Fruit fly (Drosophila melanogaster) whole organism, embryonic: ENCODE results near the gene Hrd3.

ENCODE experiments used
- CG10267 ChIP-seq: fragments of 200-800 bp; sonication (Bioruptor generic); optimal IDR thresholded peaks from 2 replicates; lab custom pipeline; 2018; ENCODE audit warnings: missing biosample characterization, mild to moderate bottlenecking, missing genetic modification characterization, moderate library complexity
- CG10654 ChIP-seq: fragments of 200-800 bp; sonication (Bioruptor generic); optimal IDR thresholded peaks from 2 replicates; lab custom pipeline; 2016; ENCODE audit warnings: missing biosample characterization, missing genetic modification characterization
- CG11085 ChIP-seq: fragments of 200-800 bp; sonication (Bioruptor generic); IDR thresholded peaks from 2 replicates; pipeline ENCODE4 v1.3.6; 2022; ENCODE audit warnings: missing biosample characterization, missing genetic modification characterization
- CG12155 ChIP-seq: fragments of 200-800 bp; sonication (Bioruptor generic); optimal IDR thresholded peaks from 3 replicates; lab custom pipeline; 2016; ENCODE audit warnings: missing biosample characterization, missing genetic modification characterization
- CG13894 ChIP-seq: fragments of 200-800 bp; sonication (Bioruptor generic); optimal IDR thresholded peaks from 3 replicates; lab custom pipeline; 2018; ENCODE audit warnings: missing biosample characterization, mild to moderate bottlenecking, missing genetic modification characterization, moderate library complexity
- CG14710 ChIP-seq: fragments of 200-800 bp; sonication (Bioruptor generic); optimal IDR thresholded peaks from 3 replicates; lab custom pipeline; 2019; ENCODE audit warnings: missing biosample characterization, mild to moderate bottlenecking, missing genetic modification characterization, moderate library complexity
- CG14860 ChIP-seq: fragments of 200-800 bp; sonication (Bioruptor generic); IDR thresholded peaks from 3 replicates; pipeline ENCODE4 v1.3.6; 2022; ENCODE audit warnings: missing biosample characterization, missing genetic modification characterization; ENCODE audit not compliant: partially characterized antibody
- CG15479 ChIP-seq: fragments of 200-800 bp; sonication (Bioruptor generic); optimal IDR thresholded peaks from 3 replicates; lab custom pipeline; 2019; ENCODE audit warnings: missing biosample characterization, mild to moderate bottlenecking, missing genetic modification characterization, moderate library complexity
- CG16779 ChIP-seq: fragments of 200-800 bp; sonication (Bioruptor generic); IDR thresholded peaks from 2 replicates; pipeline ENCODE4 v1.3.6; 2022; ENCODE audit warnings: missing biosample characterization, missing genetic modification characterization
- CG2199 ChIP-seq: fragments of 200-800 bp; sonication (Bioruptor generic); IDR thresholded peaks from 3 replicates; pipeline ENCODE4 v1.3.6; 2022; ENCODE audit warnings: missing biosample characterization, missing genetic modification characterization
- CG2712 ChIP-seq: fragments of 200-800 bp; optimal IDR thresholded peaks from 3 replicates; lab custom pipeline; 2019; ENCODE audit warnings: missing biosample characterization, mild to moderate bottlenecking, missing genetic modification characterization, moderate library complexity
- CG31224 ChIP-seq: fragments of 200-800 bp; sonication (Bioruptor generic); IDR thresholded peaks from 2 replicates; pipeline ENCODE4 v1.3.6; 2022; ENCODE audit warnings: missing biosample characterization, missing genetic modification characterization
- CG31365 ChIP-seq: fragments of 200-800 bp; sonication (Bioruptor generic); optimal IDR thresholded peaks from 2 replicates; lab custom pipeline; 2018; ENCODE audit warnings: missing biosample characterization, mild to moderate bottlenecking, missing genetic modification characterization
- CG4282 ChIP-seq: fragments of 200-800 bp; sonication (Bioruptor generic); optimal IDR thresholded peaks from 2 replicates; lab custom pipeline; 2016; ENCODE audit warnings: missing biosample characterization, missing genetic modification characterization
- CG4328 ChIP-seq: fragments of 200-800 bp; sonication (Bioruptor generic); optimal IDR thresholded peaks from 3 replicates; lab custom pipeline; 2017; ENCODE audit warnings: missing biosample characterization, missing genetic modification reagents, missing genetic modification characterization
- CG5180 ChIP-seq: fragments of 200-800 bp; sonication (Bioruptor generic); optimal IDR thresholded peaks from 3 replicates; lab custom pipeline; 2017; ENCODE audit warnings: missing biosample characterization, missing genetic modification characterization, mild to moderate bottlenecking, moderate library complexity, missing genetic modification reagents
- CG7928 ChIP-seq: fragments of 200-800 bp; sonication (Bioruptor generic); optimal IDR thresholded peaks from 2 replicates; lab custom pipeline; 2017; ENCODE audit warnings: missing biosample characterization, mild to moderate bottlenecking, missing genetic modification characterization
- CG8281 ChIP-seq: fragments of 200-800 bp; sonication (Bioruptor generic); optimal IDR thresholded peaks from 2 replicates; lab custom pipeline; 2018; ENCODE audit warnings: missing biosample characterization, mild to moderate bottlenecking, missing genetic modification characterization, moderate library complexity
- CG8944 ChIP-seq: fragments of 200-800 bp; sonication (Bioruptor generic); optimal IDR thresholded peaks from 3 replicates; lab custom pipeline; 2016; ENCODE audit warnings: missing biosample characterization, missing genetic modification characterization
- Dek ChIP-seq: fragments of 200-800 bp; sonication (Bioruptor generic); optimal IDR thresholded peaks from 3 replicates; lab custom pipeline; 2019; ENCODE audit warnings: missing biosample characterization, mild to moderate bottlenecking, missing genetic modification characterization, moderate library complexity
- HLH3B ChIP-seq: fragments of 200-800 bp; sonication (Bioruptor generic); IDR thresholded peaks from 2 replicates; pipeline ENCODE4 v1.3.6; 2022; ENCODE audit warnings: missing biosample characterization, missing genetic modification characterization
- HLH54F ChIP-seq: fragments of 200-800 bp; sonication (Bioruptor generic); optimal IDR thresholded peaks from 3 replicates; lab custom pipeline; 2016; ENCODE audit warnings: missing biosample characterization, missing genetic modification characterization
- Hmr ChIP-seq: fragments of 200-800 bp; sonication (Bioruptor generic); optimal IDR thresholded peaks from 3 replicates; lab custom pipeline; 2017; ENCODE audit warnings: mild to moderate bottlenecking, missing biosample characterization, missing genetic modification reagents, missing genetic modification characterization
- Hmx ChIP-seq: fragments of 200-800 bp; sonication (Bioruptor generic); optimal IDR thresholded peaks from 2 replicates; lab custom pipeline; 2016; ENCODE audit warnings: missing biosample characterization, missing genetic modification characterization
- Hr39 ChIP-seq: fragments of >200 bp; optimal IDR thresholded peaks from 2 replicates; lab custom pipeline; 2017
- Max ChIP-seq: fragments of 200-800 bp; sonication (Bioruptor generic); optimal IDR thresholded peaks from 2 replicates; lab custom pipeline; 2016; ENCODE audit warnings: missing biosample characterization, mild to moderate bottlenecking, missing genetic modification characterization
- Neu2 ChIP-seq: fragments of 200-800 bp; sonication (Bioruptor generic); optimal IDR thresholded peaks from 3 replicates; lab custom pipeline; 2016; ENCODE audit warnings: missing biosample characterization, missing genetic modification characterization, borderline replicate concordance
- Stat92E ChIP-seq, 3 experiments: fragments of >200 bp in 2 of 3; fragments of 200-800 bp in 1 of 3; sonication (Bioruptor generic) in 1 of 3; optimal IDR thresholded peaks; 2 replicates each; lab custom pipeline; 2017 to 2019; ENCODE audit warnings: missing biosample characterization in 3 of 3, missing genetic modification characterization in 3 of 3, mild to moderate bottlenecking in 1 of 3, moderate library complexity in 1 of 3
- YL-1 ChIP-seq: fragments of 200-800 bp; sonication (Bioruptor generic); optimal IDR thresholded peaks from 3 replicates; lab custom pipeline; 2017; ENCODE audit warnings: missing biosample characterization, mild to moderate bottlenecking, missing genetic modification characterization
- ase ChIP-seq: fragments of 200-800 bp; sonication (Bioruptor generic); IDR thresholded peaks from 3 replicates; pipeline ENCODE4 v1.3.6; 2022; ENCODE audit warnings: missing biosample characterization, missing genetic modification characterization
- br ChIP-seq: fragments of >200 bp; optimal IDR thresholded peaks from 2 replicates; lab custom pipeline; 2017
- cwo ChIP-seq: fragments of 200-800 bp; sonication (Bioruptor generic); optimal IDR thresholded peaks from 3 replicates; lab custom pipeline; 2017; ENCODE audit warnings: missing biosample characterization, missing genetic modification characterization, mild to moderate bottlenecking, moderate library complexity, missing genetic modification reagents
- ftz-f1 ChIP-seq: fragments of 200-800 bp; sonication (Bioruptor generic); optimal IDR thresholded peaks from 2 replicates; lab custom pipeline; 2016; ENCODE audit warnings: missing biosample characterization, missing genetic modification characterization
- gcm ChIP-seq: fragments of 200-800 bp; sonication (Bioruptor generic); optimal IDR thresholded peaks from 2 replicates; lab custom pipeline; 2019; ENCODE audit warnings: missing biosample characterization, mild to moderate bottlenecking, missing genetic modification characterization, moderate library complexity
- gem ChIP-seq: fragments of 200-800 bp; sonication (Bioruptor generic); optimal IDR thresholded peaks from 2 replicates; lab custom pipeline; 2019; ENCODE audit warnings: missing biosample characterization, mild to moderate bottlenecking, missing genetic modification characterization, moderate library complexity
- gt ChIP-seq: fragments of 200-800 bp; sonication (Bioruptor generic); IDR thresholded peaks from 2 replicates; pipeline ENCODE4 v1.3.6; 2022; ENCODE audit warnings: missing biosample characterization, missing genetic modification characterization
- her ChIP-seq: fragments of 200-800 bp; sonication (Bioruptor generic); optimal IDR thresholded peaks from 2 replicates; lab custom pipeline; 2016; ENCODE audit warnings: missing biosample characterization, missing genetic modification characterization
- lov ChIP-seq, 2 experiments: fragments of 200-800 bp in 1 of 2; fragments of >200 bp in 1 of 2; sonication (Bioruptor generic) in 1 of 2; IDR thresholded peaks in 1 of 2; optimal IDR thresholded peaks in 1 of 2; 2 replicates in 1 of 2; 3 replicates in 1 of 2; pipeline versions ENCODE4 v1.3.6 to Lab custom; 2017 to 2022; ENCODE audit warnings: missing biosample characterization in 1 of 2, missing genetic modification characterization in 1 of 2
- odd ChIP-seq: fragments of 200-800 bp; sonication (Bioruptor generic); optimal IDR thresholded peaks from 2 replicates; lab custom pipeline; 2017; ENCODE audit warnings: missing biosample characterization, mild to moderate bottlenecking, missing genetic modification characterization
- pb ChIP-seq: fragments of 200-800 bp; sonication (Bioruptor generic); optimal IDR thresholded peaks from 3 replicates; lab custom pipeline; 2016; ENCODE audit warnings: missing biosample characterization, missing genetic modification characterization
- peb ChIP-seq: fragments of 200-800 bp; sonication (Bioruptor generic); IDR thresholded peaks from 2 replicates; pipeline ENCODE4 v1.3.6; 2022; ENCODE audit warnings: missing biosample characterization, missing genetic modification characterization
- prd ChIP-seq, 3 experiments: fragments of >200 bp in 2 of 3; fragments of 200-800 bp in 1 of 3; sonication (Bioruptor generic) in 1 of 3; optimal IDR thresholded peaks in 2 of 3; IDR thresholded peaks in 1 of 3; 2 replicates in 2 of 3; 3 replicates in 1 of 3; pipeline versions ENCODE4 v1.3.6 to Lab custom; 2017 to 2022; ENCODE audit warnings: missing biosample characterization in 1 of 3, missing genetic modification characterization in 1 of 3
- row ChIP-seq: fragments of 200-800 bp; sonication (Bioruptor generic); IDR thresholded peaks from 3 replicates; pipeline ENCODE4 v1.3.6; 2022; ENCODE audit warnings: missing biosample characterization, missing genetic modification characterization
- sd ChIP-seq: fragments of 200-800 bp; sonication (Bioruptor generic); optimal IDR thresholded peaks from 3 replicates; lab custom pipeline; 2018; ENCODE audit warnings: missing biosample characterization, mild to moderate bottlenecking, missing genetic modification characterization, moderate library complexity
- sens ChIP-seq: fragments of 200-800 bp; sonication (Bioruptor generic); peaks from one replicate; lab custom pipeline; 2016; ENCODE audit warnings: missing biosample characterization, missing genetic modification characterization
- sisA ChIP-seq: fragments of 200-800 bp; sonication (Bioruptor generic); IDR thresholded peaks from 2 replicates; pipeline ENCODE4 v1.3.6; 2022; ENCODE audit warnings: missing biosample characterization, missing genetic modification characterization
- slbo ChIP-seq: fragments of 200-800 bp; sonication (Bioruptor generic); IDR thresholded peaks from 2 replicates; pipeline ENCODE4 v1.3.6; 2022; ENCODE audit warnings: missing biosample characterization, missing genetic modification characterization
- tap ChIP-seq: fragments of 200-800 bp; optimal IDR thresholded peaks from 3 replicates; lab custom pipeline; 2019; ENCODE audit warnings: missing biosample characterization, mild to moderate bottlenecking, missing genetic modification characterization, moderate library complexity
- trh ChIP-seq: fragments of 200-800 bp; sonication (Bioruptor generic); optimal IDR thresholded peaks from 2 replicates; lab custom pipeline; 2016; ENCODE audit warnings: missing biosample characterization, missing genetic modification characterization
- twi ChIP-seq: fragments of 200-800 bp; optimal IDR thresholded peaks from 2 replicates; lab custom pipeline; 2019; ENCODE audit warnings: missing biosample characterization, mild to moderate bottlenecking, missing genetic modification characterization, moderate library complexity
- wor ChIP-seq: fragments of 200-800 bp; sonication (Bioruptor generic); IDR thresholded peaks from 2 replicates; pipeline ENCODE4 v1.3.6; 2022; ENCODE audit warnings: missing biosample characterization, missing genetic modification characterization

The Hrd3 gene

dm6 chr3R:23732990-23733512, 25.3 kb downstream of the Hrd3 start, which contains the start of the genes Hmgcr and Rpn9 (continued):
- TF ChIP-seq CG13894 (tag; lab: Kevin White, UChicago) (no peak), sens (peak; percentile 88), row (GFP tag; lab: Robert Waterston, UW) (0 out of 3 replicates have a peak, but pooled peaks have one; percentile 17), Hmr (GFP tag; lab: Kevin White, UChicago) (peak; percentile 55), Dek (tag; lab: Kevin White, UChicago) (no peak), Hr39 (lab: Kevin White, UChicago) (no peak), her (GFP tag; lab: Kevin White, UChicago) (no peak), sd (no peak), CG16779 (GFP tag; lab: Robert Waterston, UW) (no peak), br (lab: Kevin White, UChicago) (no peak), pb (GFP tag; lab: Kevin White, UChicago) (no peak), gem (tag; lab: Kevin White, UChicago) (peak; percentile 35), trh (no peak), tap (no peak), CG7928 (no peak), lov (optimal IDR thresholded peaks at IDR 0.05; lab: Kevin White, UChicago) (no peak), lov (GFP tag; IDR thresholded peaks at IDR 0.05; lab: Robert Waterston, UW) (no peak), CG2712 (tag; lab: Kevin White, UChicago) (peak; percentile 61), CG4328 (GFP tag; lab: Kevin White, UChicago) (no peak), CG31365 (tag; lab: Kevin White, UChicago) (no peak), CG10267 (tag; lab: Kevin White, UChicago) (peak; percentile 68), Max (GFP tag; lab: Kevin White, UChicago) (peak; percentile 6), CG8944 (GFP tag; lab: Kevin White, UChicago) (no peak), odd (GFP tag; lab: Kevin White, UChicago) (no peak), gcm (peak; percentile 30), CG2199 (GFP tag; lab: Robert Waterston, UW) (no peak), CG14860 (GFP tag; lab: Robert Waterston, UW) (no peak), sisA (GFP tag; lab: Robert Waterston, UW) (no peak), CG12155 (GFP tag; lab: Kevin White, UChicago) (no peak), HLH3B (GFP tag; lab: Robert Waterston, UW) (no peak), peb (GFP tag; lab: Robert Waterston, UW) (no peak), twi (tag; lab: Kevin White, UChicago) (peak; percentile 43), CG14710 (tag; lab: Kevin White, UChicago) (peak; percentile 77), CG4282 (GFP tag; lab: Kevin White, UChicago) (no peak), slbo (no peak; the same call in 1 of the 2 replicates), Stat92E (GFP tag; optimal IDR thresholded peaks at IDR 0.05; lab: Kevin White, UChicago) (peak in 1 of 3 experiments; percentile 56), Hmx (GFP tag; lab: Kevin White, UChicago) (no peak), CG10654 (no peak), CG8281 (no peak), cwo (GFP tag; lab: Kevin White, UChicago) (no peak), CG31224 (GFP tag; lab: Robert Waterston, UW) (no peak), CG5180 (GFP tag; lab: Kevin White, UChicago) (no peak), CG11085 (GFP tag; lab: Robert Waterston, UW) (no peak), ase (no peak), wor (GFP tag; lab: Robert Waterston, UW) (no peak), CG15479 (GFP tag; lab: Kevin White, UChicago) (no peak), gt (GFP tag; lab: Robert Waterston, UW) (no peak), YL-1 (GFP tag; lab: Kevin White, UChicago) (peak; percentile 87), Neu2 (no peak), prd (optimal IDR thresholded peaks at IDR 0.05; lab: Kevin White, UChicago) (no peak), prd (GFP tag; IDR thresholded peaks at IDR 0.05; lab: Robert Waterston, UW) (no peak), HLH54F (GFP tag; lab: Kevin White, UChicago) (no peak), ftz-f1 (GFP tag; lab: Kevin White, UChicago) (no peak)
